Worm (Caenorhabditis elegans): ENCODE data around the gene B0524.2.

- TF ChIP-seq him-1 (tag; optimal IDR thresholded peaks at IDR 0.05) (no peak), W03F9.2 (tag; optimal IDR thresholded peaks at IDR 0.05) (no peak), dao-5 (tag; optimal IDR thresholded peaks at IDR 0.05) (no peak)
These were observed 452 bp upstream of the B0524.2 start for ce11 chrIII:1893405-1893804.
